Worm (Caenorhabditis elegans): ENCODE results near the gene C03C10.7.

DNA sequence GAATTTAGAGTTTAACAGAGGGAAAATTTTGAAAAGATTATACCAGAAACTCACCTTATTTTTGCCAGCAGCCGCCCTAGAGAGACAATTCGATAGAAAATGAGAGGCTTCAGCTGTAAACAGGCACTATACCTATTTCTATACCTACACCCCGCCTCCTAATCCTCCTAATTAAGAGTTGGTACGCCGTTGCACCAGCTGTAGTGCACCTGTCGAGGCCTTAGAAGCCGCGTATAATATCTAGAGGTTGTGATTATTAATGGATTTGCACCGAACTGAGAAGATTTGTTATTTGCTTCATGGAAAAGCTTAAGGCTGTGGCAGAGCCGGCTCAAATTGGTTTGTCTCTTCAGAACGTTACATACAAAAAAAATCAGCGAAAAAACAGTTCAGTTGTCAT lies 3.8 kb upstream of the C03C10.7 start, which contains the start of gene C03C10.5:
- TF ChIP-seq nhr-237 (tag; optimal IDR thresholded peaks at IDR 0.05) (no peak), nhr-76 (tag; optimal IDR thresholded peaks at IDR 0.05) (no peak), nhr-12 (tag; optimal IDR thresholded peaks at IDR 0.05) (no peak), unc-39 (tag; optimal IDR thresholded peaks at IDR 0.05) (no peak), snpc-4 (tag; optimal IDR thresholded peaks at IDR 0.05) (no peak)

All from whole organism, L3 larva.